Worm (Caenorhabditis elegans) whole organism, L3 larva: Measurements from ENCODE around the gene ceh-41.

Experiments
- R02D3.7 ChIP-seq: fragments of 150-350 bp; optimal IDR thresholded peaks from 2 replicates; lab custom pipeline; 2014; ENCODE audit warnings: missing biosample characterization, missing genetic modification characterization
- aly-2 ChIP-seq: fragments of 150-350 bp; optimal IDR thresholded peaks from 2 replicates; lab custom pipeline; 2014; ENCODE audit warnings: missing biosample characterization, missing genetic modification characterization
- ceh-16 ChIP-seq: sonication (generic microtip); optimal IDR thresholded peaks from 2 replicates; lab custom pipeline; 2017; ENCODE audit warnings: missing biosample characterization, missing genetic modification characterization
- ceh-9 ChIP-seq: sonication (generic microtip); optimal IDR thresholded peaks from 2 replicates; lab custom pipeline; 2018; ENCODE audit warnings: missing biosample characterization, missing genetic modification characterization
- elt-1 ChIP-seq: fragments of 150-350 bp; optimal IDR thresholded peaks from 2 replicates; lab custom pipeline; 2014; ENCODE audit warnings: missing biosample characterization, missing genetic modification characterization
- elt-2 ChIP-seq: sonication (generic microtip); optimal IDR thresholded peaks from 2 replicates; lab custom pipeline; 2016; ENCODE audit warnings: missing genetic modification reagents, mild to moderate bottlenecking, missing genetic modification characterization, missing compliant biosample characterization
- elt-3 ChIP-seq, 3 experiments: fragments of 150-350 bp in 1 of 3; sonication (generic microtip) in 2 of 3; optimal IDR thresholded peaks; 2 replicates in 2 of 3; 4 replicates in 1 of 3; lab custom pipeline; 2014 to 2017; ENCODE audit warnings: missing biosample characterization in 3 of 3, missing genetic modification characterization in 3 of 3
- fkh-10 ChIP-seq: sonication (generic microtip); optimal IDR thresholded peaks from 2 replicates; lab custom pipeline; 2017; ENCODE audit warnings: missing biosample characterization, missing genetic modification reagents, missing genetic modification characterization
- fos-1 ChIP-seq: fragments of 150-350 bp; optimal IDR thresholded peaks from 2 replicates; lab custom pipeline; 2014; ENCODE audit warnings: missing biosample characterization, missing genetic modification characterization
- hmg-11 ChIP-seq: sonication (generic microtip); optimal IDR thresholded peaks from 2 replicates; lab custom pipeline; 2016; ENCODE audit warnings: missing genetic modification characterization, missing compliant biosample characterization
- jun-1 ChIP-seq: fragments of 150-350 bp; optimal IDR thresholded peaks from 2 replicates; lab custom pipeline; 2014; ENCODE audit warnings: missing biosample characterization, missing genetic modification reagents, missing genetic modification characterization
- lin-15B ChIP-seq: fragments of 150-350 bp; optimal IDR thresholded peaks from 2 replicates; lab custom pipeline; 2014; ENCODE audit warnings: missing biosample characterization, missing genetic modification characterization
- lin-39 ChIP-seq: fragments of 150-350 bp; optimal IDR thresholded peaks from 2 replicates; lab custom pipeline; 2018; ENCODE audit warnings: missing biosample characterization, missing genetic modification reagents, missing genetic modification characterization
- lsy-12 ChIP-seq: sonication (generic microtip); optimal IDR thresholded peaks from 2 replicates; lab custom pipeline; 2016; ENCODE audit warnings: mild to moderate bottlenecking, missing genetic modification characterization, missing compliant biosample characterization
- mml-1 ChIP-seq: fragments of 150-350 bp; sonication (generic microtip); optimal IDR thresholded peaks from 3 replicates; lab custom pipeline; 2014; ENCODE audit warnings: missing biosample characterization, missing genetic modification characterization
- nfya-1 ChIP-seq: sonication (generic microtip); optimal IDR thresholded peaks from 2 replicates; lab custom pipeline; 2017; ENCODE audit warnings: missing genetic modification characterization, mild to moderate bottlenecking, missing compliant biosample characterization, antibody characterized with exemption, moderate library complexity; ENCODE audit not compliant: insufficient read depth
- nhr-23 ChIP-seq: fragments of 150-350 bp; optimal IDR thresholded peaks from 2 replicates; lab custom pipeline; 2014; ENCODE audit warnings: missing biosample characterization, missing genetic modification reagents, missing genetic modification characterization
- nhr-237 ChIP-seq: fragments of 150-350 bp; optimal IDR thresholded peaks from 2 replicates; lab custom pipeline; 2014; ENCODE audit warnings: missing biosample characterization, missing genetic modification characterization
- nhr-25 ChIP-seq: sonication (generic microtip); optimal IDR thresholded peaks from 2 replicates; lab custom pipeline; 2017; ENCODE audit warnings: missing biosample characterization, missing genetic modification characterization
- nhr-28 ChIP-seq: fragments of 150-350 bp; optimal IDR thresholded peaks from 2 replicates; lab custom pipeline; 2014; ENCODE audit warnings: missing biosample characterization, missing genetic modification characterization
- nhr-67 ChIP-seq: fragments of 150-350 bp; optimal IDR thresholded peaks from 2 replicates; lab custom pipeline; 2014; ENCODE audit warnings: missing biosample characterization, missing genetic modification characterization
- nhr-77 ChIP-seq: fragments of 150-350 bp; optimal IDR thresholded peaks from 2 replicates; lab custom pipeline; 2014; ENCODE audit warnings: missing biosample characterization, missing genetic modification characterization
- pha-4 ChIP-seq: fragments of 150-350 bp; optimal IDR thresholded peaks from 2 replicates; lab custom pipeline; 2014; ENCODE audit warnings: missing biosample characterization, missing genetic modification reagents, missing genetic modification characterization
- sea-2 ChIP-seq: fragments of 150-350 bp; sonication (generic microtip); optimal IDR thresholded peaks from 4 replicates; lab custom pipeline; 2014; ENCODE audit warnings: missing biosample characterization, missing genetic modification reagents, missing genetic modification characterization
- skn-1 ChIP-seq: fragments of 150-350 bp; optimal IDR thresholded peaks from 2 replicates; lab custom pipeline; 2014; ENCODE audit warnings: missing biosample characterization, missing genetic modification characterization
- snpc-4 ChIP-seq: fragments of 150-350 bp; optimal IDR thresholded peaks from 2 replicates; lab custom pipeline; 2014; ENCODE audit warnings: missing biosample characterization, missing genetic modification characterization
- tbx-2 ChIP-seq: sonication (generic microtip); optimal IDR thresholded peaks from 2 replicates; lab custom pipeline; 2016; ENCODE audit warnings: mild to moderate bottlenecking, missing genetic modification characterization, missing compliant biosample characterization
- unc-39 ChIP-seq: sonication (generic microtip); optimal IDR thresholded peaks from 4 replicates; lab custom pipeline; 2017; ENCODE audit warnings: missing biosample characterization, missing genetic modification characterization
- unc-62 ChIP-seq: fragments of 150-350 bp; sonication (generic microtip); optimal IDR thresholded peaks from 4 replicates; lab custom pipeline; 2014; ENCODE audit warnings: missing biosample characterization, missing genetic modification reagents, missing genetic modification characterization
- zag-1 ChIP-seq: fragments of 150-350 bp; optimal IDR thresholded peaks from 2 replicates; lab custom pipeline; 2014; ENCODE audit warnings: missing biosample characterization, missing genetic modification characterization
- ztf-11 ChIP-seq: fragments of 150-350 bp; optimal IDR thresholded peaks from 2 replicates; lab custom pipeline; 2014; ENCODE audit warnings: missing biosample characterization, missing genetic modification characterization
- ztf-4 ChIP-seq: fragments of 150-350 bp; optimal IDR thresholded peaks from 2 replicates; lab custom pipeline; 2014; ENCODE audit warnings: missing biosample characterization, missing genetic modification characterization

ceh-41 gene

DNA sequence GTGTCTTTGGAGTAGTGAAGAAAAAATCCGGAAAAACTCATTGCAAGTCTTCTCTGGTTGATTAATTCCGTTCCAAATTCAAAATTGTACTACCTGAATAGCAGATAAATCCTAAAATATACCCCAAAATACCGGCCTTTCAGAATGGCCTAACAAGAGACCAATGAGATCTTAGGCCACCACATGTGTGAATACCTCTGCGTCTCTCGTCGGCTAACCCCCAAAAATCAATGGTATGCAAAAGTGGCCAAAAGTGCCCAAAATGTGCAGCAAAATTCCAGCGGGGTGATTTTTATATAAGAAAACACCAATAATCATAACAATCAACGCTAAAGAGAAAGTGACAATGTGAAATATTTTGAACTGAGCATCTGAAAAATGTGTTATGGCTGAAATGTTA, 5.1 kb upstream of the ceh-41 start, which contains the start of gene T26C11.9 (continued):
- TF ChIP-seq nhr-25 (tag; lab: Kevin White, UChicago), result peak; percentile 27
- TF ChIP-seq zag-1 (tag; lab: Kevin White, UChicago), result no peak
- TF ChIP-seq sea-2 (GFP tag; lab: Kevin White, UChicago), result no peak
- TF ChIP-seq fos-1 (tag; lab: Kevin White, UChicago), result no peak
- TF ChIP-seq ceh-16, result no peak
- no peak for TF ChIP-seq unc-39 (tag; lab: Kevin White, UChicago)
- TF ChIP-seq nhr-77 (tag; lab: Kevin White, UChicago), result no peak

DNA sequence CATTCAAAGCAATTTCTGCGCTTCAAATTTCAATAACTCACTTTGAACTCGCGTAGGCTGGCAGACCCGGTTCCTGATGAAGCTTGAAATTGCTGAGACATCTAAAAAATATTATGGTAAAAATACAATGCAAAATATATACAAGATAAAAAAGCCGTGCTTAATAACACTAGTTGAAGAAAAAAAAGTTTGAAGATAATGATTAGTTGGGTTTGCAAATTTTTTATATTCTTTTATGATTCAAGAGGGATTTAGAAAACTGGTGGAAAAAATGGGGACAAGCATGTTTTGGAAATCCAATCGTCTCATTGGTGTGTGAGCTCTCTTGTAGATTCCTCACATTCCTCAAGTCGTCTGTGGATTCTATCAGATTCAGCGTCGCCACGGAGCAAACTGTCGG, 4.2 kb upstream of the ceh-41 start, which contains the start of gene ceh-21:
Gene ceh-21, minus strand, starts transcription at position 101 of the 400 bp plus-strand sequence.
- TF ChIP-seq skn-1 (tag; lab: Kevin White, UChicago) (no peak), hmg-11 (no peak)

DNA sequence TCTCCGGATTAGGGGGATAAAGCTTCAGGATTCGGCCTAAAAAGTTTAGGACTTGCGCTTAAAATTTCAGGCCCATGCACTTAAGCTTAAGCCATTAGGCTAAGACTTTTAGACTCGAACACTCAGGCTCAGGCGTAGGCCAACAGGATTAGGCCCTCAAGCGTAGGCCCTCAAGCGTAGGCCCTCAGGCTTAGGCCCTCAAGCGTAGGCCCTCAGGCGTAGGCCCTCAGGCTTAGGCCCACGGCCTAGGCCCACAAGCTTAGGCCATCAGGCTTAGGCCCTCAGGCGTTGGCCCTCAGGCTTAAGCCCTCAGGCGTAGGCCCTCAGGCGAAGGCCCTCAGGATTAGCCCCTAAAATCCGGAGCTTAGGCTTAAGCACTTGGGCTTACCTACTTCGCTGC, 2.0 kb upstream of the ceh-41 start:
- TF ChIP-seq hmg-11 (no peak), zag-1 (tag; lab: Kevin White, UChicago) (no peak), elt-3 (tag; optimal IDR thresholded peaks at IDR 0.05; lab: Kevin White, UChicago) (no peak), nhr-237 (tag; lab: Kevin White, UChicago) (no peak), lin-15B (tag; lab: Kevin White, UChicago) (no peak), lin-39 (no peak), nhr-23 (no peak), ceh-9 (no peak), ztf-11 (tag; lab: Kevin White, UChicago) (no peak), elt-1 (no peak), tbx-2 (no peak), unc-62 (GFP tag; lab: Kevin White, UChicago) (no peak), nhr-67 (no peak), nhr-77 (tag; lab: Kevin White, UChicago) (no peak), snpc-4 (no peak)

DNA sequence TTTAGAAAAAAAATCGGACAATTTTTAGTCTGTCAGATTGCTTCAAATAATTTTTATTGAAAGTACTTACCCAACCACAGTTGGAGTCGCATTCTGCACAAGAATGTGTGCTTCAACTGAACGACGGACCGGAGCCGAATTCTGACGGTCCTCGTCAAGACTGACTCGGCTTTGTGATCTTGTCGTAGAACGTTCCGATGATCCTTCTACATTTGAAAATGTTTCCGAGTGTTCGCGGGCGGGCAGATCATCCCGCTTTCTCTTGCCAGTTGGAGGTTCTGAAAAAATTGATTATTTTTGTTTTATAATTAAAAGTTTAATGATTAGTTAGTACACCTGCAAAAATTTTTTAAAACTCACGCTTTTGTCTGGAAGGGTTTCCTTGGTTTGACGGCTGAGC, 790 bp downstream of the ceh-41 start:
- TF ChIP-seq ceh-16 (no peak), aly-2 (tag; lab: Kevin White, UChicago) (no peak), nhr-237 (tag; lab: Kevin White, UChicago) (no peak), ceh-9 (no peak), hmg-11 (no peak), ztf-11 (tag; lab: Kevin White, UChicago) (no peak), sea-2 (GFP tag; lab: Kevin White, UChicago) (no peak), unc-39 (tag; lab: Kevin White, UChicago) (no peak), lin-15B (tag; lab: Kevin White, UChicago) (no peak), jun-1 (no peak), mml-1 (tag; lab: Kevin White, UChicago) (no peak)
- TF ChIP-seq, all 47 proteins: peak for 0

DNA sequence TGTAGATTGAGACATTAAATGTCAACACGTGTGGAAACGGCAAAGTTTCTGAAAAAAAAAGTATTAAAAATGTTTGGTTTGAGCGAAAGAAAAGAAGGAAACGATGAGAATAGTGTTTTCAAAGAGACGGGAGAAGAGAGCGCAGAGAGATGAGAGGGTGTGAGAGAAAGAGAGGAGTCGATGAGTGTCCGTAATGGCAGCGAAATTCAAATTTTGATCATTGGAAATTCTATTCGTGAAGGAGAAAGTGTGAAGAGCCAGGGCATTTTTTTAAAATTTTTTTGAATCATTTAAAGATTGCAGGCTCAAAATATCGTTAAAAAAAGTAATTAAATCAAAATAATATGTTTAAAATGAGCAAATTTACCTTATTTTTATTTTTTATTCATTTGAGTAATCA, 3.0 kb downstream of the ceh-41 start, which contains the start of gene T26C11.4:
Gene T26C11.4, minus strand, starts transcription at position 54 of the 400 bp plus-strand sequence.
- peak; percentile 29 for TF ChIP-seq lin-39
- TF ChIP-seq lsy-12, result no peak
- no peak for TF ChIP-seq mml-1 (tag; lab: Kevin White, UChicago)
- peak; percentile 23 for TF ChIP-seq skn-1 (tag; lab: Kevin White, UChicago)
- peak; percentile 49 for TF ChIP-seq pha-4 (tag; lab: Kevin White, UChicago)
- TF ChIP-seq fos-1 (tag; lab: Kevin White, UChicago), result no peak
- no peak for TF ChIP-seq R02D3.7 (tag; lab: Kevin White, UChicago)
- TF ChIP-seq lin-15B (tag; lab: Kevin White, UChicago), result peak; percentile 18
- TF ChIP-seq ztf-4 (tag; lab: Kevin White, UChicago), result no peak
- TF ChIP-seq nhr-77 (tag; lab: Kevin White, UChicago), result no peak
- TF ChIP-seq nhr-23, result peak; percentile 9
- TF ChIP-seq elt-3 (tag; optimal IDR thresholded peaks at IDR 0.05; lab: Kevin White, UChicago), result no peak
- no peak for TF ChIP-seq elt-2 (tag; lab: Kevin White, UChicago)
- no peak for TF ChIP-seq aly-2 (tag; lab: Kevin White, UChicago)
- TF ChIP-seq nfya-1, result peak; percentile 30
- TF ChIP-seq hmg-11, result peak; percentile 53
- TF ChIP-seq nhr-25 (tag; lab: Kevin White, UChicago), result no peak
- TF ChIP-seq tbx-2, result no peak

DNA sequence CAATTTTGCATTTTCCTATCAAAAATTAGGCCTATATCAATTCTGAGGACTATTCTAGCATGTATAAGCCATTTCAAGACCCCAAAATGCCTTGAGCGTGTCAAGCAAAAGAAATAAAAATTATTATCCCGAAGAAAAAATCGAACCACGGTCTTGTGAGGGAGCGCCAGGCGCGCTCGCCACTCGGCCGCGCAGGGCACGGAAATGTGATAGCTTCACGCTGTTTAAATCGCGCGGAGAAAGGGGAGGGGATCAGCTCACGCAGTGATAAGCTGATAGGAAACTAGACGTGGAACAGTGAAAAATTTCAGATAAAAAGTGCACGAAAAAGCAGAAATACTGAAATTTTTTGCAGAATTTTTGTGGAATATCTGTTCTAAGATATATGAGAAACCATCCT, 10.8 kb downstream of the ceh-41 start:
- no peak for TF ChIP-seq nhr-28 (tag; lab: Kevin White, UChicago)
- TF ChIP-seq lsy-12, result peak; percentile 87
- TF ChIP-seq fkh-10, result no peak
- TF ChIP-seq hmg-11, result peak; percentile 67
- TF ChIP-seq tbx-2, result peak; percentile 19
